Fruit fly (Drosophila melanogaster) whole organism, embryonic: ENCODE results near the gene pit.

Experiments
- ATbp ChIP-seq: fragments of 200-800 bp; sonication (Bioruptor generic); optimal IDR thresholded peaks from 2 replicates; lab custom pipeline; 2017; ENCODE audit warnings: missing biosample characterization, mild to moderate bottlenecking, missing genetic modification characterization, missing genetic modification reagents
- CG10543 ChIP-seq: fragments of 200-800 bp; sonication (Bioruptor generic); optimal IDR thresholded peaks from 3 replicates; lab custom pipeline; 2017; ENCODE audit warnings: missing biosample characterization, mild to moderate bottlenecking, missing genetic modification characterization, moderate library complexity
- CG11247 ChIP-seq: fragments of 200-800 bp; sonication (Bioruptor generic); IDR thresholded peaks from 2 replicates; pipeline ENCODE4 v1.3.6; 2022; ENCODE audit warnings: missing biosample characterization, missing genetic modification characterization
- CG14860 ChIP-seq: fragments of 200-800 bp; sonication (Bioruptor generic); IDR thresholded peaks from 3 replicates; pipeline ENCODE4 v1.3.6; 2022; ENCODE audit warnings: missing biosample characterization, missing genetic modification characterization; ENCODE audit not compliant: partially characterized antibody
- CG14965 ChIP-seq: fragments of 200-800 bp; sonication (Bioruptor generic); optimal IDR thresholded peaks from 2 replicates; lab custom pipeline; 2016; ENCODE audit warnings: missing biosample characterization, missing genetic modification characterization, borderline replicate concordance
- CG2889 ChIP-seq: fragments of 200-800 bp; sonication (Bioruptor generic); IDR thresholded peaks from 3 replicates; pipeline ENCODE4 v1.3.6; 2022; ENCODE audit warnings: missing biosample characterization, missing genetic modification characterization
- CG31365 ChIP-seq: fragments of 200-800 bp; sonication (Bioruptor generic); optimal IDR thresholded peaks from 2 replicates; lab custom pipeline; 2018; ENCODE audit warnings: missing biosample characterization, mild to moderate bottlenecking, missing genetic modification characterization
- CG34224 ChIP-seq: fragments of 200-800 bp; sonication (Bioruptor generic); IDR thresholded peaks from 3 replicates; pipeline ENCODE4 v1.3.6; 2022; ENCODE audit warnings: missing biosample characterization, missing genetic modification characterization; ENCODE audit not compliant: partially characterized antibody
- CG34376 ChIP-seq: fragments of 200-800 bp; sonication (Bioruptor generic); optimal IDR thresholded peaks from 2 replicates; lab custom pipeline; 2018; ENCODE audit warnings: missing biosample characterization, mild to moderate bottlenecking, missing genetic modification characterization
- CG4730 ChIP-seq: fragments of 200-800 bp; sonication (Bioruptor generic); IDR thresholded peaks from 2 replicates; pipeline ENCODE4 v1.3.6; 2022; ENCODE audit warnings: missing biosample characterization, missing genetic modification characterization
- Dad ChIP-seq: fragments of 200-800 bp; sonication (Bioruptor generic); optimal IDR thresholded peaks from 3 replicates; lab custom pipeline; 2016; ENCODE audit warnings: missing biosample characterization, missing genetic modification characterization
- Dek ChIP-seq: fragments of 200-800 bp; sonication (Bioruptor generic); optimal IDR thresholded peaks from 3 replicates; lab custom pipeline; 2019; ENCODE audit warnings: missing biosample characterization, mild to moderate bottlenecking, missing genetic modification characterization, moderate library complexity
- Dfd ChIP-seq, 2 experiments: fragments of >200 bp; optimal IDR thresholded peaks; 2 replicates each; lab custom pipeline; 2017; ENCODE audit warnings: missing biosample characterization in 2 of 2, missing genetic modification characterization in 2 of 2
- HHEX ChIP-seq: fragments of 200-800 bp; sonication (Bioruptor generic); optimal IDR thresholded peaks from 3 replicates; lab custom pipeline; 2017; ENCODE audit warnings: missing biosample characterization, mild to moderate bottlenecking, missing genetic modification characterization, missing genetic modification reagents
- Hr39 ChIP-seq: fragments of >200 bp; optimal IDR thresholded peaks from 2 replicates; lab custom pipeline; 2017
- Hr51 ChIP-seq, 2 experiments: fragments of 200-800 bp; sonication (Bioruptor generic); optimal IDR thresholded peaks; 2 replicates in 1 of 2; 3 replicates in 1 of 2; lab custom pipeline; 2016 to 2018; ENCODE audit warnings: missing biosample characterization in 2 of 2, missing genetic modification characterization in 2 of 2, mild to moderate bottlenecking in 1 of 2, moderate library complexity in 1 of 2
- Kr ChIP-seq: fragments of 200-800 bp; sonication (Bioruptor generic); optimal IDR thresholded peaks from 2 replicates; lab custom pipeline; 2017; ENCODE audit warnings: missing biosample characterization, mild to moderate bottlenecking, missing genetic modification characterization
- MTF-1 ChIP-seq: fragments of 200-800 bp; sonication (Bioruptor generic); optimal IDR thresholded peaks from 2 replicates; lab custom pipeline; 2018; ENCODE audit warnings: missing biosample characterization, mild to moderate bottlenecking, missing genetic modification characterization, borderline replicate concordance
- Mes4 ChIP-seq: fragments of 200-800 bp; sonication (Bioruptor generic); optimal IDR thresholded peaks from 2 replicates; lab custom pipeline; 2016; ENCODE audit warnings: missing biosample characterization, missing genetic modification characterization
- NC2α ChIP-seq: fragments of 200-800 bp; sonication (Bioruptor generic); optimal IDR thresholded peaks from 2 replicates; lab custom pipeline; 2016; ENCODE audit warnings: missing biosample characterization, missing genetic modification characterization
- NC2β ChIP-seq: fragments of 200-800 bp; sonication (Bioruptor generic); optimal IDR thresholded peaks from 2 replicates; lab custom pipeline; 2016; ENCODE audit warnings: missing biosample characterization, missing genetic modification characterization
- Ptx1 ChIP-seq: fragments of 200-800 bp; sonication (Bioruptor generic); IDR thresholded peaks from 2 replicates; pipeline ENCODE4 v1.3.6; 2022; ENCODE audit warnings: missing biosample characterization, missing genetic modification characterization
- Ravus ChIP-seq: fragments of 200-800 bp; sonication (Bioruptor generic); IDR thresholded peaks from 2 replicates; pipeline ENCODE4 v1.3.6; 2022; ENCODE audit warnings: missing biosample characterization, missing genetic modification characterization
- Sox102F ChIP-seq: fragments of 200-800 bp; sonication (Bioruptor generic); optimal IDR thresholded peaks from 2 replicates; lab custom pipeline; 2018; ENCODE audit warnings: missing biosample characterization, mild to moderate bottlenecking, missing genetic modification characterization, moderate library complexity
- ac ChIP-seq: fragments of 200-800 bp; sonication (Bioruptor generic); optimal IDR thresholded peaks from 3 replicates; lab custom pipeline; 2017; ENCODE audit warnings: missing biosample characterization, mild to moderate bottlenecking, missing genetic modification characterization
- bbx ChIP-seq: fragments of 200-800 bp; sonication (Bioruptor generic); IDR thresholded peaks from 2 replicates; pipeline ENCODE4 v1.3.6; 2022; ENCODE audit warnings: missing biosample characterization, missing genetic modification characterization; ENCODE audit not compliant: partially characterized antibody
- btn ChIP-seq: fragments of 200-800 bp; sonication (Bioruptor generic); optimal IDR thresholded peaks from 2 replicates; lab custom pipeline; 2016; ENCODE audit warnings: missing biosample characterization, missing genetic modification characterization
- corto ChIP-seq: fragments of 200-800 bp; sonication (Bioruptor generic); optimal IDR thresholded peaks from 2 replicates; lab custom pipeline; 2016; ENCODE audit warnings: missing biosample characterization, mild to moderate bottlenecking, missing genetic modification characterization, moderate library complexity
- dan ChIP-seq: fragments of 200-800 bp; sonication (Bioruptor generic); IDR thresholded peaks from 2 replicates; pipeline ENCODE4 v1.3.6; 2022; ENCODE audit warnings: missing biosample characterization, missing genetic modification characterization
- disco-r ChIP-seq: fragments of 200-800 bp; sonication (Bioruptor generic); optimal IDR thresholded peaks from 2 replicates; lab custom pipeline; 2016; ENCODE audit warnings: missing biosample characterization, missing genetic modification characterization
- eyg ChIP-seq: fragments of 200-800 bp; sonication (Bioruptor generic); optimal IDR thresholded peaks from 3 replicates; lab custom pipeline; 2016; ENCODE audit warnings: missing biosample characterization, missing genetic modification characterization
- fd64A ChIP-seq: fragments of 200-800 bp; sonication (Bioruptor generic); optimal IDR thresholded peaks from 3 replicates; lab custom pipeline; 2018; ENCODE audit warnings: missing biosample characterization, mild to moderate bottlenecking, missing genetic modification characterization
- ftz-f1 ChIP-seq: fragments of 200-800 bp; sonication (Bioruptor generic); optimal IDR thresholded peaks from 2 replicates; lab custom pipeline; 2016; ENCODE audit warnings: missing biosample characterization, missing genetic modification characterization
- gem ChIP-seq: fragments of 200-800 bp; sonication (Bioruptor generic); optimal IDR thresholded peaks from 2 replicates; lab custom pipeline; 2019; ENCODE audit warnings: missing biosample characterization, mild to moderate bottlenecking, missing genetic modification characterization, moderate library complexity
- lola ChIP-seq, 3 experiments: fragments of >200 bp in 2 of 3; fragments of 200-800 bp in 1 of 3; sonication (Bioruptor generic) in 1 of 3; optimal IDR thresholded peaks; 2 replicates each; lab custom pipeline; 2017 to 2019; ENCODE audit warnings: missing biosample characterization in 3 of 3, missing genetic modification characterization in 3 of 3, mild to moderate bottlenecking in 1 of 3, moderate library complexity in 1 of 3
- mam ChIP-seq: fragments of 200-800 bp; sonication (Bioruptor generic); optimal IDR thresholded peaks from 3 replicates; lab custom pipeline; 2016; ENCODE audit warnings: missing biosample characterization, missing genetic modification characterization
- onecut ChIP-seq: fragments of 200-800 bp; sonication (Bioruptor generic); IDR thresholded peaks from 2 replicates; pipeline ENCODE4 v1.3.6; 2022; ENCODE audit warnings: missing biosample characterization, missing genetic modification characterization
- prd ChIP-seq, 3 experiments: fragments of >200 bp in 2 of 3; fragments of 200-800 bp in 1 of 3; sonication (Bioruptor generic) in 1 of 3; optimal IDR thresholded peaks in 2 of 3; IDR thresholded peaks in 1 of 3; 2 replicates in 2 of 3; 3 replicates in 1 of 3; pipeline versions ENCODE4 v1.3.6 to Lab custom; 2017 to 2022; ENCODE audit warnings: missing biosample characterization in 1 of 3, missing genetic modification characterization in 1 of 3
- psq ChIP-seq: fragments of 200-800 bp; sonication (Bioruptor generic); optimal IDR thresholded peaks from 2 replicates; lab custom pipeline; 2017; ENCODE audit warnings: missing biosample characterization, missing genetic modification characterization
- pum ChIP-seq: fragments of 200-800 bp; sonication (Bioruptor generic); optimal IDR thresholded peaks from 2 replicates; lab custom pipeline; 2016; ENCODE audit warnings: missing biosample characterization, missing genetic modification characterization
- pzg ChIP-seq: fragments of 200-800 bp; sonication (Bioruptor generic); optimal IDR thresholded peaks from 3 replicates; lab custom pipeline; 2018; ENCODE audit warnings: missing biosample characterization, mild to moderate bottlenecking, missing genetic modification characterization, moderate library complexity
- sc ChIP-seq, 3 experiments: fragments of >200 bp in 2 of 3; fragments of 200-800 bp in 1 of 3; sonication (Bioruptor generic) in 1 of 3; optimal IDR thresholded peaks; 2 replicates in 2 of 3; 3 replicates in 1 of 3; lab custom pipeline; 2017; ENCODE audit warnings: mild to moderate bottlenecking in 1 of 3, missing biosample characterization in 1 of 3, missing genetic modification characterization in 1 of 3, missing genetic modification reagents in 1 of 3
- scrt ChIP-seq: fragments of 200-800 bp; sonication (Bioruptor generic); optimal IDR thresholded peaks from 2 replicates; lab custom pipeline; 2018; ENCODE audit warnings: missing biosample characterization, mild to moderate bottlenecking, missing genetic modification characterization, moderate library complexity
- sqz ChIP-seq: fragments of 200-800 bp; sonication (Bioruptor generic); optimal IDR thresholded peaks from 3 replicates; lab custom pipeline; 2018; ENCODE audit warnings: missing biosample characterization, mild to moderate bottlenecking, missing genetic modification characterization
- tap ChIP-seq: fragments of 200-800 bp; optimal IDR thresholded peaks from 3 replicates; lab custom pipeline; 2019; ENCODE audit warnings: missing biosample characterization, mild to moderate bottlenecking, missing genetic modification characterization, moderate library complexity
- vnd ChIP-seq: fragments of 200-800 bp; sonication (Bioruptor generic); IDR thresholded peaks from 3 replicates; pipeline ENCODE4 v1.3.6; 2022; ENCODE audit warnings: missing biosample characterization, missing genetic modification characterization; ENCODE audit not compliant: partially characterized antibody
- wor ChIP-seq: fragments of 200-800 bp; sonication (Bioruptor generic); IDR thresholded peaks from 2 replicates; pipeline ENCODE4 v1.3.6; 2022; ENCODE audit warnings: missing biosample characterization, missing genetic modification characterization
- z ChIP-seq: fragments of 200-800 bp; sonication (Bioruptor generic); IDR thresholded peaks from 3 replicates; pipeline ENCODE4 v1.3.6; 2022; ENCODE audit warnings: missing biosample characterization, missing genetic modification characterization

Gene pit

dm6 chr3R:22041625-22042282, 7.7 kb downstream of the pit start, which contains the start of gene how (continued):
- TF ChIP-seq Ptx1: peak; percentile 53
- TF ChIP-seq Ravus (GFP tag; lab: Robert Waterston, UW): no peak
- TF ChIP-seq vnd: no peak
- TF ChIP-seq ac: no peak
- TF ChIP-seq gem (tag; lab: Kevin White, UChicago): peak; percentile 30
- no peak for TF ChIP-seq CG2889 (GFP tag; lab: Robert Waterston, UW)
- no peak for TF ChIP-seq bbx (GFP tag; lab: Robert Waterston, UW)
- TF ChIP-seq Dfd (GFP tag; optimal IDR thresholded peaks at IDR 0.05; lab: Kevin White, UChicago): no peak
- no peak for TF ChIP-seq ATbp (GFP tag; lab: Kevin White, UChicago)
- no peak for TF ChIP-seq lola (GFP tag; optimal IDR thresholded peaks at IDR 0.05; lab: Kevin White, UChicago)
- TF ChIP-seq CG10543 (GFP tag; lab: Kevin White, UChicago): peak; percentile 20
- TF ChIP-seq CG14860 (GFP tag; lab: Robert Waterston, UW): no peak
- TF ChIP-seq dan (GFP tag; lab: Robert Waterston, UW): no peak
- TF ChIP-seq Mes4 (GFP tag; lab: Kevin White, UChicago): no peak
- TF ChIP-seq mam: peak; percentile 47
- TF ChIP-seq HHEX: peak; percentile 0
- TF ChIP-seq NC2β: peak; percentile 23
- TF ChIP-seq NC2α (GFP tag; lab: Kevin White, UChicago): peak; percentile 20
- TF ChIP-seq CG14965 (GFP tag; lab: Kevin White, UChicago): no peak
- no peak for TF ChIP-seq CG11247 (GFP tag; lab: Robert Waterston, UW)
- TF ChIP-seq corto (GFP tag; lab: Kevin White, UChicago): no peak
- no peak for TF ChIP-seq Sox102F (GFP tag; lab: Kevin White, UChicago)
- peak; percentile 91 for TF ChIP-seq MTF-1 (GFP tag; lab: Kevin White, UChicago)
- TF ChIP-seq Kr (GFP tag; lab: Kevin White, UChicago): no peak
- TF ChIP-seq onecut (GFP tag; lab: Robert Waterston, UW): no peak
- TF ChIP-seq prd (optimal IDR thresholded peaks at IDR 0.05; lab: Kevin White, UChicago): no peak
- no peak for TF ChIP-seq prd (GFP tag; IDR thresholded peaks at IDR 0.05; lab: Robert Waterston, UW)
- peak; percentile 69 for TF ChIP-seq pzg (GFP tag; lab: Kevin White, UChicago)
- no peak; the same call in 2 of the 3 replicates for TF ChIP-seq z (GFP tag; lab: Robert Waterston, UW)
- no peak for TF ChIP-seq tap
- TF ChIP-seq CG34376: peak; percentile 11
- TF ChIP-seq Hr39 (lab: Kevin White, UChicago): no peak
- TF ChIP-seq psq: peak; percentile 7
- TF ChIP-seq ftz-f1 (GFP tag; lab: Kevin White, UChicago): no peak
- no peak for TF ChIP-seq fd64A (GFP tag; lab: Kevin White, UChicago)
- TF ChIP-seq sc (optimal IDR thresholded peaks at IDR 0.05; lab: Kevin White, UChicago): no peak
- TF ChIP-seq sc (GFP tag; optimal IDR thresholded peaks at IDR 0.05; lab: Kevin White, UChicago): no peak
- no peak for TF ChIP-seq Dek (tag; lab: Kevin White, UChicago)
- TF ChIP-seq pum (GFP tag; lab: Kevin White, UChicago): no peak
- no peak for TF ChIP-seq scrt
- no peak for TF ChIP-seq btn (GFP tag; lab: Kevin White, UChicago)
- no peak for TF ChIP-seq CG4730 (GFP tag; lab: Robert Waterston, UW)
- TF ChIP-seq CG34224 (GFP tag; lab: Robert Waterston, UW): peak; percentile 48; the same call in 1 of the 3 replicates
- TF ChIP-seq CG31365: no peak
- no peak for TF ChIP-seq Dad (GFP tag; lab: Kevin White, UChicago)
- no peak for TF ChIP-seq wor (GFP tag; lab: Robert Waterston, UW)
- peak; percentile 9 to 31 for TF ChIP-seq Hr51 (GFP tag; optimal IDR thresholded peaks at IDR 0.05; lab: Kevin White, UChicago)
- no peak for TF ChIP-seq disco-r (GFP tag; lab: Kevin White, UChicago)
- TF ChIP-seq sqz (GFP tag; lab: Kevin White, UChicago): peak; percentile 43
- no peak for TF ChIP-seq eyg (GFP tag; lab: Kevin White, UChicago)
